Fruit fly (Drosophila melanogaster): ENCODE data around the gene Rrp40.

Rrp40 gene

dm6 chr2L:1737057-1737581 is 8.6 kb downstream of the Rrp40 start (continued):
- TF ChIP-seq CG15514 (GFP tag; optimal IDR thresholded peaks at IDR 0.05) (peak; percentile 48), Sry-β (GFP tag; optimal IDR thresholded peaks at IDR 0.05) (no peak), Dref (GFP tag; IDR thresholded peaks at IDR 0.05) (no peak), slbo (GFP tag; IDR thresholded peaks at IDR 0.05) (peak; percentile 80), grau (tag; optimal IDR thresholded peaks at IDR 0.05) (peak; percentile 81), kah (GFP tag; optimal IDR thresholded peaks at IDR 0.05) (peak; percentile 30), MBD-R2 (GFP tag; IDR thresholded peaks at IDR 0.05) (peak; percentile 43; the same call in 1 of the 2 replicates), CG15073 (GFP tag; optimal IDR thresholded peaks at IDR 0.05) (peak; percentile 68), maf-S (GFP tag; optimal IDR thresholded peaks at IDR 0.05) (peak; percentile 80), pum (GFP tag; optimal IDR thresholded peaks at IDR 0.05) (peak; percentile 89), CG17829 (tag; optimal IDR thresholded peaks at IDR 0.05) (peak; percentile 76), rib (GFP tag; IDR thresholded peaks at IDR 0.05) (no peak), CG14667 (GFP tag; IDR thresholded peaks at IDR 0.05) (peak; percentile 85), ash1 (GFP tag; optimal IDR thresholded peaks at IDR 0.05) (no peak), CG11085 (GFP tag; IDR thresholded peaks at IDR 0.05) (peak; percentile 48; the same call in 1 of the 2 replicates), CG4617 (GFP tag; optimal IDR thresholded peaks at IDR 0.05; ENCODE audit: borderline replicate concordance) (peak; percentile 72), ro (GFP tag; IDR thresholded peaks at IDR 0.05) (peak; percentile 69), CG16813 (GFP tag; IDR thresholded peaks at IDR 0.05; ENCODE audit: partially characterized antibody) (no peak), CG7271 (tag; optimal IDR thresholded peaks at IDR 0.05) (peak; percentile 40), eyg (GFP tag; optimal IDR thresholded peaks at IDR 0.05) (peak; percentile 75), ac (GFP tag; optimal IDR thresholded peaks at IDR 0.05) (peak; percentile 8), lola (GFP tag; optimal IDR thresholded peaks at IDR 0.05) (peak in 1 of 3 experiments; percentile 80), CG8478 (optimal IDR thresholded peaks at IDR 0.05) (no peak), Mes4 (GFP tag; optimal IDR thresholded peaks at IDR 0.05) (peak; percentile 73), Oli (tag; optimal IDR thresholded peaks at IDR 0.05) (peak; percentile 93), Rfx (GFP tag; IDR thresholded peaks at IDR 0.05) (peak; percentile 68), nmo (GFP tag; optimal IDR thresholded peaks at IDR 0.05) (peak; percentile 93), Myb (GFP tag; optimal IDR thresholded peaks at IDR 0.05) (peak; percentile 75), wor (GFP tag; IDR thresholded peaks at IDR 0.05) (peak; percentile 92), bsh (GFP tag; optimal IDR thresholded peaks at IDR 0.05) (peak; percentile 69 to 90), CG13296 (GFP tag; optimal IDR thresholded peaks at IDR 0.05) (peak; percentile 36), chif (GFP tag; optimal IDR thresholded peaks at IDR 0.05) (peak; percentile 87 to 94), Tbp (GFP tag; optimal IDR thresholded peaks at IDR 0.05) (no peak), CG14050 (GFP tag; IDR thresholded peaks at IDR 0.05) (peak; percentile 80), CG12236 (GFP tag; optimal IDR thresholded peaks at IDR 0.05) (peak; percentile 86), CG5953 (GFP tag; IDR thresholded peaks at IDR 0.05) (peak; percentile 71; the same call in 1 of the 2 replicates), Max (GFP tag; optimal IDR thresholded peaks at IDR 0.05) (peak; percentile 85), CG31224 (GFP tag; IDR thresholded peaks at IDR 0.05) (peak; percentile 82), CG7928 (GFP tag; optimal IDR thresholded peaks at IDR 0.05) (peak; percentile 48), Gsc (GFP tag; IDR thresholded peaks at IDR 0.05) (peak; percentile 82), slp2 (GFP tag; optimal IDR thresholded peaks at IDR 0.05) (peak; percentile 94), CG6654 (GFP tag; optimal IDR thresholded peaks at IDR 0.05) (peak; percentile 58), CG7556 (GFP tag; optimal IDR thresholded peaks at IDR 0.05) (peak; percentile 89), CG6813 (GFP tag; optimal IDR thresholded peaks at IDR 0.05) (peak; percentile 66), HLH54F (GFP tag; optimal IDR thresholded peaks at IDR 0.05) (peak; percentile 89), dati (GFP tag; IDR thresholded peaks at IDR 0.05) (peak; percentile 69), CG6272 (GFP tag; IDR thresholded peaks at IDR 0.05) (peak; percentile 87), Atf-2 (GFP tag; optimal IDR thresholded peaks at IDR 0.05) (peak; percentile 87), pfk (GFP tag; optimal IDR thresholded peaks at IDR 0.05) (no peak), fu2 (GFP tag; optimal IDR thresholded peaks at IDR 0.05) (peak; percentile 83), CG8359 (GFP tag; optimal IDR thresholded peaks at IDR 0.05; ENCODE audit: borderline replicate concordance) (peak; percentile 51)

Data from whole organism, embryonic.